Worm (Caenorhabditis elegans) whole organism, mixed stage, embryonic: Measurements from ENCODE around the gene R09E10.1.

Source experiments
- M03D4.4 ChIP-seq: sonication (generic microtip); optimal IDR thresholded peaks from 2 replicates; lab custom pipeline; 2017; ENCODE audit warnings: mild to moderate bottlenecking, missing genetic modification characterization, missing compliant biosample characterization
- bed-3 ChIP-seq: fragments of 200-800 bp; sonication (Bioruptor generic); optimal IDR thresholded peaks from 3 replicates; lab custom pipeline; 2018; ENCODE audit warnings: mild to moderate bottlenecking, missing genetic modification characterization, moderate library complexity, missing compliant biosample characterization
- blmp-1 ChIP-seq: fragments of 150-350 bp; optimal IDR thresholded peaks from 2 replicates; lab custom pipeline; 2014; ENCODE audit warnings: missing biosample characterization, missing genetic modification characterization
- ceh-39 ChIP-seq: fragments of 150-350 bp; optimal IDR thresholded peaks from 2 replicates; lab custom pipeline; 2014; ENCODE audit warnings: missing biosample characterization, missing genetic modification characterization
- ceh-43 ChIP-seq: fragments of 200-800 bp; sonication (Bioruptor generic); optimal IDR thresholded peaks from 2 replicates; lab custom pipeline; 2018; ENCODE audit warnings: mild to moderate bottlenecking, missing genetic modification characterization, moderate library complexity, missing compliant biosample characterization
- ceh-83 ChIP-seq: fragments of 200-800 bp; sonication (Bioruptor generic); optimal IDR thresholded peaks from 2 replicates; lab custom pipeline; 2018; ENCODE audit warnings: mild to moderate bottlenecking, missing genetic modification characterization, missing compliant biosample characterization
- cnd-1 ChIP-seq: fragments of 200-800 bp; sonication (Bioruptor generic); optimal IDR thresholded peaks from 2 replicates; lab custom pipeline; 2018; ENCODE audit warnings: mild to moderate bottlenecking, missing genetic modification characterization, missing compliant biosample characterization
- drap-1 ChIP-seq: fragments of 200-800 bp; sonication (Bioruptor generic); optimal IDR thresholded peaks from 3 replicates; lab custom pipeline; 2018; ENCODE audit warnings: mild to moderate bottlenecking, missing genetic modification characterization, missing compliant biosample characterization
- elt-1 ChIP-seq: sonication (generic microtip); optimal IDR thresholded peaks from 2 replicates; lab custom pipeline; 2017; ENCODE audit warnings: missing genetic modification characterization, mild to moderate bottlenecking, missing compliant biosample characterization, antibody characterized with exemption, moderate library complexity, borderline replicate concordance; ENCODE audit not compliant: insufficient read depth
- elt-3 ChIP-seq: fragments of 150-350 bp; optimal IDR thresholded peaks from 2 replicates; lab custom pipeline; 2014; ENCODE audit warnings: missing biosample characterization, missing genetic modification characterization
- flh-1 ChIP-seq: fragments of 200-800 bp; sonication (Bioruptor generic); optimal IDR thresholded peaks from 2 replicates; lab custom pipeline; 2018; ENCODE audit warnings: mild to moderate bottlenecking, missing genetic modification characterization, moderate library complexity, missing compliant biosample characterization
- ham-2 ChIP-seq: fragments of 200-800 bp; sonication (Bioruptor generic); optimal IDR thresholded peaks from 2 replicates; lab custom pipeline; 2018; ENCODE audit warnings: mild to moderate bottlenecking, missing genetic modification characterization, missing compliant biosample characterization
- hlh-1 ChIP-seq: fragments of 150-350 bp; optimal IDR thresholded peaks from 2 replicates; lab custom pipeline; 2014; ENCODE audit warnings: missing biosample characterization, missing genetic modification reagents, missing genetic modification characterization
- lin-32 ChIP-seq: fragments of 200-800 bp; sonication (Bioruptor generic); optimal IDR thresholded peaks from 2 replicates; lab custom pipeline; 2018; ENCODE audit warnings: mild to moderate bottlenecking, missing genetic modification characterization, missing compliant biosample characterization
- mab-5 ChIP-seq: fragments of 150-350 bp; optimal IDR thresholded peaks from 2 replicates; lab custom pipeline; 2014; ENCODE audit warnings: missing biosample characterization, missing genetic modification characterization
- mep-1 ChIP-seq: fragments of 150-350 bp; optimal IDR thresholded peaks from 2 replicates; lab custom pipeline; 2017; ENCODE audit warnings: missing biosample characterization, missing genetic modification reagents, missing genetic modification characterization, inconsistent platforms
- mls-2 ChIP-seq: sonication (generic microtip); optimal IDR thresholded peaks from 2 replicates; lab custom pipeline; 2016; ENCODE audit warnings: mild to moderate bottlenecking, missing genetic modification characterization, moderate library complexity, missing compliant biosample characterization
- nhr-12 ChIP-seq: fragments of 150-350 bp; optimal IDR thresholded peaks from 2 replicates; lab custom pipeline; 2014; ENCODE audit warnings: missing biosample characterization, missing genetic modification characterization
- nhr-2 ChIP-seq: fragments of 150-350 bp; optimal IDR thresholded peaks from 2 replicates; lab custom pipeline; 2014; ENCODE audit warnings: missing biosample characterization, missing genetic modification characterization
- nhr-237 ChIP-seq: fragments of 150-350 bp; optimal IDR thresholded peaks from 2 replicates; lab custom pipeline; 2014; ENCODE audit warnings: missing biosample characterization, missing genetic modification characterization
- nhr-28 ChIP-seq: fragments of 150-350 bp; optimal IDR thresholded peaks from 2 replicates; lab custom pipeline; 2014; ENCODE audit warnings: missing biosample characterization, missing genetic modification characterization
- pha-4 ChIP-seq: fragments of 150-350 bp; optimal IDR thresholded peaks from 2 replicates; lab custom pipeline; 2018; ENCODE audit warnings: missing biosample characterization, missing genetic modification reagents, missing genetic modification characterization
- sem-2 ChIP-seq: fragments of 200-800 bp; sonication (Bioruptor generic); optimal IDR thresholded peaks from 2 replicates; lab custom pipeline; 2018; ENCODE audit warnings: mild to moderate bottlenecking, missing genetic modification characterization, missing compliant biosample characterization
- snpc-4 ChIP-seq: fragments of 150-350 bp; optimal IDR thresholded peaks from 2 replicates; lab custom pipeline; 2014; ENCODE audit warnings: missing biosample characterization, missing genetic modification characterization
- sptf-1 ChIP-seq: sonication (generic microtip); optimal IDR thresholded peaks from 2 replicates; lab custom pipeline; 2017; ENCODE audit warnings: mild to moderate bottlenecking, missing genetic modification characterization, moderate library complexity, missing compliant biosample characterization
- unc-120 ChIP-seq: sonication (generic microtip); optimal IDR thresholded peaks from 2 replicates; lab custom pipeline; 2017; ENCODE audit warnings: missing genetic modification characterization, missing compliant biosample characterization; ENCODE audit not compliant: poor library complexity, severe bottlenecking
- unc-39 ChIP-seq: fragments of 150-350 bp; optimal IDR thresholded peaks from 2 replicates; lab custom pipeline; 2014; ENCODE audit warnings: missing biosample characterization, missing genetic modification characterization
- unc-62 ChIP-seq: fragments of 150-350 bp; optimal IDR thresholded peaks from 2 replicates; lab custom pipeline; 2014; ENCODE audit warnings: missing biosample characterization, missing genetic modification reagents, missing genetic modification characterization
- zip-8 ChIP-seq: fragments of 150-350 bp; optimal IDR thresholded peaks from 2 replicates; lab custom pipeline; 2014; ENCODE audit warnings: missing biosample characterization, missing genetic modification characterization

The R09E10.1 gene

ce11 chrIV:10330962-10331361 lies 8.4 kb upstream of the R09E10.1 start:
- TF ChIP-seq ham-2 (GFP tag; lab: Kevin White, UChicago), result peak; percentile 57
- no peak for TF ChIP-seq mls-2 (tag; lab: Kevin White, UChicago)

DNA sequence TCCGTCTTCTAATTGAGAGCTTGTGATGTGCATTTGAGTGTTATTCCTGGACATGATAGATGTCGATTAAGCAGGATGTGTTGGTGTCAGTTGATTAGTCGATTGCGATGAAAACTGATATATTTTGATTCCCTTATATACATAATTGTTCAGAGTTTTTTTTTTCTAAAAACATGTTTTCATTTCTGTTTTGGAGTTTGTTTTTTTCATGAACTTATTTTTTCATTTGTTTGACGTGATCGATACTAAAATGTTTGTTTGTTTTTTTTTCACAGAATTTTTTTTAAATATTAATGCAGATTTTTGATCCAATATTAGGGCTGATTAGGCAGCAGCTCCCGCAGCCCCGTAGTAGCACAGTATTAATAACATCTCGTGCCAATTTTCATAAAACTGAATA lies 4.4 kb downstream of the R09E10.1 start, which contains the start of gene R09E10.2:
R09E10.2 (minus strand) TSS at position 101 of the 400 bp plus-strand sequence.
- no peak for TF ChIP-seq zip-8 (tag; lab: Kevin White, UChicago)
- no peak for TF ChIP-seq elt-3 (tag; lab: Kevin White, UChicago)
- TF ChIP-seq nhr-237 (tag; lab: Kevin White, UChicago), result no peak
- no peak for TF ChIP-seq nhr-2 (tag; lab: Kevin White, UChicago)
- no peak for TF ChIP-seq elt-1
- TF ChIP-seq ceh-83 (GFP tag; lab: Kevin White, UChicago), result no peak
- no peak for TF ChIP-seq hlh-1
- no peak for TF ChIP-seq mep-1 (tag; lab: Kevin White, UChicago)
- TF ChIP-seq unc-39, result no peak

DNA sequence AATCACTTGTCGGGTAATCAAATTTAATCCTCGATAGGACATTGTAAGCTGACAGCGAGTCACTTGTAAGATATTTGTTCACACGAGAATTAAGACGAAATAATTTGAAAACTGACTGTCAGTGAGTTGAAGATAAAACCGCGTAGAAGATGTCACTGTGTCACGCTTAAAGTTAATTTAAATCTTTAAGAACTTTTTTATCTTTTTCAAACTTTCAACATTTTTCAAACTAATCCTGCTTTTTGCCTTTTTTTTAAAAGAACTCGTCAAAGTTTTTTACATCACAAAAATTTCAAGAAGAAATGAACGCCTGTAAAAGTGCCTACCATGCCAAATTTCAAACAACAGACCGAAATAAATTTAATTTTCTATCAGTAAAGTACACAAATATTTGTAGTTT lies 9.0 kb downstream of the R09E10.1 start, which contains the start of gene acs-18:
acs-18 (minus strand) TSS at position 101 of the 400 bp plus-strand sequence.
- TF ChIP-seq blmp-1 (tag; lab: Kevin White, UChicago) (no peak), ceh-43 (no peak), drap-1 (no peak), ceh-39 (tag; lab: Kevin White, UChicago) (no peak), unc-39 (no peak), elt-1 (no peak), zip-8 (tag; lab: Kevin White, UChicago) (no peak), nhr-12 (tag; lab: Kevin White, UChicago) (no peak), hlh-1 (no peak), lin-32 (no peak), sptf-1 (tag; lab: Kevin White, UChicago) (no peak), bed-3 (no peak), sem-2 (no peak), cnd-1 (tag; lab: Kevin White, UChicago) (no peak), snpc-4 (tag; lab: Kevin White, UChicago) (no peak), mls-2 (tag; lab: Kevin White, UChicago) (no peak), unc-62 (no peak), elt-3 (tag; lab: Kevin White, UChicago) (no peak), ham-2 (GFP tag; lab: Kevin White, UChicago) (no peak), flh-1 (no peak)

ce11 chrIV:10311115-10311514 lies 11.4 kb downstream of the R09E10.1 start:
- TF ChIP-seq nhr-12 (tag; lab: Kevin White, UChicago) (no peak), ceh-39 (tag; lab: Kevin White, UChicago) (no peak), elt-1 (no peak), cnd-1 (tag; lab: Kevin White, UChicago) (no peak), drap-1 (no peak), mab-5 (tag; lab: Kevin White, UChicago) (no peak), unc-120 (tag; lab: Kevin White, UChicago) (no peak), mep-1 (tag; lab: Kevin White, UChicago) (no peak), M03D4.4 (tag; lab: Kevin White, UChicago) (no peak), bed-3 (no peak), ceh-43 (no peak), mls-2 (tag; lab: Kevin White, UChicago) (no peak), flh-1 (no peak), sptf-1 (tag; lab: Kevin White, UChicago) (no peak), nhr-2 (tag; lab: Kevin White, UChicago) (no peak)

ce11 chrIV:10310329-10310728 lies 12.2 kb downstream of the R09E10.1 start, which contains the start of gene R09E10.8:
Gene R09E10.8, minus strand, starts transcription at chrIV:10310429.
- TF ChIP-seq ceh-43, result no peak
- no peak for TF ChIP-seq M03D4.4 (tag; lab: Kevin White, UChicago)
- no peak for TF ChIP-seq nhr-237 (tag; lab: Kevin White, UChicago)
- TF ChIP-seq lin-32, result no peak
- TF ChIP-seq ceh-83 (GFP tag; lab: Kevin White, UChicago), result no peak
- no peak for TF ChIP-seq sptf-1 (tag; lab: Kevin White, UChicago)
- no peak for TF ChIP-seq ham-2 (GFP tag; lab: Kevin White, UChicago)
- TF ChIP-seq flh-1, result no peak
- no peak for TF ChIP-seq pha-4
- TF ChIP-seq nhr-2 (tag; lab: Kevin White, UChicago), result no peak
- TF ChIP-seq unc-39, result no peak
- TF ChIP-seq blmp-1 (tag; lab: Kevin White, UChicago), result no peak
- TF ChIP-seq mab-5 (tag; lab: Kevin White, UChicago), result no peak
- no peak for TF ChIP-seq nhr-28 (tag; lab: Kevin White, UChicago)
- TF ChIP-seq mep-1 (tag; lab: Kevin White, UChicago), result no peak
- no peak for TF ChIP-seq elt-1
- TF ChIP-seq ceh-39 (tag; lab: Kevin White, UChicago), result no peak
- TF ChIP-seq hlh-1, result no peak
- no peak for TF ChIP-seq unc-120 (tag; lab: Kevin White, UChicago)
